Worm (Caenorhabditis elegans): Measurements from ENCODE around the gene ZK418.6.

ce11 chrIII:7091042-7091441, 12.4 kb upstream of the ZK418.6 start, which contains the start of gene ZK418.2:
- TF ChIP-seq mab-9 (GFP tag; IDR thresholded peaks at IDR 0.05): no peak
- no peak for TF ChIP-seq nhr-11 (tag; optimal IDR thresholded peaks at IDR 0.05)
- TF ChIP-seq lin-35 (GFP tag; optimal IDR thresholded peaks at IDR 0.05): no peak
- TF ChIP-seq unc-62 (GFP tag; optimal IDR thresholded peaks at IDR 0.05): no peak
